Worm (Caenorhabditis elegans) whole organism, L2 larva: ENCODE data around the gene panl-3.

ENCODE experiments used
- F13H6.1 ChIP-seq: sonication (generic microtip); optimal IDR thresholded peaks from 2 replicates; lab custom pipeline; 2016; ENCODE audit warnings: missing genetic modification characterization, missing compliant biosample characterization
- R02D3.7 ChIP-seq: fragments of 150-350 bp; optimal IDR thresholded peaks from 2 replicates; lab custom pipeline; 2014; ENCODE audit warnings: missing biosample characterization, missing genetic modification characterization
- ama-1 ChIP-seq: fragments of 150-350 bp; optimal IDR thresholded peaks from 2 replicates; lab custom pipeline; 2018; ENCODE audit warnings: inconsistent platforms
- ceh-16 ChIP-seq: fragments of 150-350 bp; optimal IDR thresholded peaks from 2 replicates; lab custom pipeline; 2014; ENCODE audit warnings: missing biosample characterization, missing genetic modification characterization
- ceh-82 ChIP-seq: fragments of 150-350 bp; optimal IDR thresholded peaks from 2 replicates; lab custom pipeline; 2014; ENCODE audit warnings: missing biosample characterization, missing genetic modification characterization
- nhr-12 ChIP-seq: fragments of 150-350 bp; optimal IDR thresholded peaks from 2 replicates; lab custom pipeline; 2014; ENCODE audit warnings: missing biosample characterization, missing genetic modification characterization
- snpc-4 ChIP-seq: fragments of 150-350 bp; optimal IDR thresholded peaks from 2 replicates; lab custom pipeline; 2014; ENCODE audit warnings: missing biosample characterization, missing genetic modification characterization
- ztf-4 ChIP-seq: fragments of 150-350 bp; optimal IDR thresholded peaks from 2 replicates; lab custom pipeline; 2014; ENCODE audit warnings: missing biosample characterization, missing genetic modification characterization

ce11 chrIII:9780665-9781304, 38.1 kb upstream of the panl-3 start, which contains the start of gene vha-1:
- no peak for TF ChIP-seq ceh-16
- TF ChIP-seq ceh-82 (tag; lab: Kevin White, UChicago) = peak; percentile 55
- peak; percentile 74 for TF ChIP-seq F13H6.1 (tag; lab: Kevin White, UChicago)
- peak; percentile 78 for TF ChIP-seq ama-1 (lab: Kevin White, UChicago)
- peak; percentile 11 for TF ChIP-seq R02D3.7 (tag; lab: Kevin White, UChicago)
- no peak for TF ChIP-seq nhr-12 (tag; lab: Kevin White, UChicago)
- peak; percentile 65 for TF ChIP-seq ztf-4 (tag; lab: Kevin White, UChicago)
- peak; percentile 53 for TF ChIP-seq snpc-4 (tag; lab: Kevin White, UChicago)
